Fruit fly (Drosophila melanogaster): ENCODE results near the gene Ak3.

Ak3 gene

dm6 chr3R:10849515-10849973 lies 39.8 kb downstream of the Ak3 start, which contains the start of gene CG42394:
Gene CG42394 (plus strand): TSS chr3R:10849825.
- peak; percentile 93 for TF ChIP-seq CG3032 (tag; optimal IDR thresholded peaks at IDR 0.05)
- TF ChIP-seq fkh (GFP tag; optimal IDR thresholded peaks at IDR 0.05), result peak; percentile 30
- TF ChIP-seq eg (GFP tag; IDR thresholded peaks at IDR 0.05), result peak; percentile 95
- peak; percentile 88 for TF ChIP-seq Sox14 (GFP tag; optimal IDR thresholded peaks at IDR 0.05)
- TF ChIP-seq Gug (GFP tag; IDR thresholded peaks at IDR 0.05), result peak; percentile 94
- peak; percentile 77 for TF ChIP-seq cyc (GFP tag; optimal IDR thresholded peaks at IDR 0.05)
- peak; percentile 86 for TF ChIP-seq CG7368 (GFP tag; optimal IDR thresholded peaks at IDR 0.05)
- TF ChIP-seq ss (GFP tag; optimal IDR thresholded peaks at IDR 0.05), result peak; percentile 89 to 92
- TF ChIP-seq CG6854 (GFP tag; optimal IDR thresholded peaks at IDR 0.05), result peak; percentile 92
- no peak for TF ChIP-seq Hr38 (GFP tag; optimal IDR thresholded peaks at IDR 0.05)
- TF ChIP-seq Eip78C (GFP tag), result peak; percentile 97
- peak; percentile 97 for TF ChIP-seq CG15336 (GFP tag; IDR thresholded peaks at IDR 0.05)
- TF ChIP-seq vri (GFP tag; optimal IDR thresholded peaks at IDR 0.05), result peak; percentile 80
- peak; percentile 86 for TF ChIP-seq Eip75B (GFP tag; optimal IDR thresholded peaks at IDR 0.05)
- TF ChIP-seq topi (GFP tag; optimal IDR thresholded peaks at IDR 0.05), result peak; percentile 92
- TF ChIP-seq net (GFP tag; optimal IDR thresholded peaks at IDR 0.05), result peak; percentile 92
- peak; percentile 90 for TF ChIP-seq CG34406 (GFP tag; optimal IDR thresholded peaks at IDR 0.05)
- peak; percentile 89 for TF ChIP-seq CG8632 (GFP tag; optimal IDR thresholded peaks at IDR 0.05)
- peak; percentile 77 for TF ChIP-seq CG31627 (GFP tag; optimal IDR thresholded peaks at IDR 0.05)
- TF ChIP-seq dac (GFP tag; optimal IDR thresholded peaks at IDR 0.05), result peak; percentile 82
- peak; percentile 87 for TF ChIP-seq CG6808 (GFP tag; optimal IDR thresholded peaks at IDR 0.05)
- peak; percentile 87 for TF ChIP-seq dsx (GFP tag; optimal IDR thresholded peaks at IDR 0.05; ENCODE audit: poor library complexity, severe bottlenecking)
- TF ChIP-seq achi (GFP tag; optimal IDR thresholded peaks at IDR 0.05), result peak; percentile 92
- TF ChIP-seq pdm3 (GFP tag; optimal IDR thresholded peaks at IDR 0.05), result peak; percentile 89
- TF ChIP-seq CG6792 (GFP tag; optimal IDR thresholded peaks at IDR 0.05), result peak; percentile 84
- TF ChIP-seq fd85E (GFP tag; optimal IDR thresholded peaks at IDR 0.05), result peak; percentile 81
- TF ChIP-seq fd59A (GFP tag; optimal IDR thresholded peaks at IDR 0.05), result peak; percentile 78
- TF ChIP-seq CG8119 (GFP tag; IDR thresholded peaks at IDR 0.05), result peak; percentile 96
- peak; percentile 91 for TF ChIP-seq Hr4 (GFP tag; optimal IDR thresholded peaks at IDR 0.05)
- TF ChIP-seq CG9139 (GFP tag; optimal IDR thresholded peaks at IDR 0.05), result peak; percentile 88
- peak; percentile 90 for TF ChIP-seq Smox (GFP tag; optimal IDR thresholded peaks at IDR 0.05)
- TF ChIP-seq Sox15 (GFP tag; optimal IDR thresholded peaks at IDR 0.05), result peak; percentile 55
- TF ChIP-seq CG10669 (GFP tag; optimal IDR thresholded peaks at IDR 0.05), result peak; percentile 94
- TF ChIP-seq acj6 (GFP tag; optimal IDR thresholded peaks at IDR 0.05), result peak; percentile 90
- peak; percentile 98 for TF ChIP-seq Ets96B (tag; optimal IDR thresholded peaks at IDR 0.05)
- peak; percentile 95 for TF ChIP-seq CG6163 (GFP tag; IDR thresholded peaks at IDR 0.05)
- peak; percentile 77 for TF ChIP-seq Blimp-1 (GFP tag; optimal IDR thresholded peaks at IDR 0.05)
- TF ChIP-seq Met (GFP tag; optimal IDR thresholded peaks at IDR 0.05), result peak; percentile 91
- peak; percentile 93 for TF ChIP-seq CG11294 (GFP tag; IDR thresholded peaks at IDR 0.05)
- TF ChIP-seq CG8319 (GFP tag; optimal IDR thresholded peaks at IDR 0.05), result peak; percentile 70
- TF ChIP-seq Eip93F (GFP tag; optimal IDR thresholded peaks at IDR 0.05), result peak; percentile 90
- TF ChIP-seq CG4318 (GFP tag; optimal IDR thresholded peaks at IDR 0.05), result peak; percentile 92
- TF ChIP-seq CG1621 (tag; optimal IDR thresholded peaks at IDR 0.05), result peak; percentile 86
- TF ChIP-seq spab (GFP tag; optimal IDR thresholded peaks at IDR 0.05), result peak; percentile 95
- TF ChIP-seq salr (GFP tag; optimal IDR thresholded peaks at IDR 0.05), result peak; percentile 83 to 94
- TF ChIP-seq CG16779 (tag; optimal IDR thresholded peaks at IDR 0.05), result peak; percentile 96
- peak; percentile 91 for TF ChIP-seq Sox102F (GFP tag; optimal IDR thresholded peaks at IDR 0.05)
- TF ChIP-seq Hr39 (GFP tag; optimal IDR thresholded peaks at IDR 0.05), result peak; percentile 69
- peak; percentile 92 for TF ChIP-seq CG10631 (GFP tag; optimal IDR thresholded peaks at IDR 0.05)
- peak; percentile 95 for TF ChIP-seq CG3919 (GFP tag; optimal IDR thresholded peaks at IDR 0.05)
- TF ChIP-seq Lpt (GFP tag; optimal IDR thresholded peaks at IDR 0.05), result peak; percentile 93
- TF ChIP-seq CG11902 (GFP tag; optimal IDR thresholded peaks at IDR 0.05), result peak; percentile 71

Measured in whole organism, prepupa.